Fruit fly (Drosophila melanogaster): ENCODE measurements around the gene CG18294.

- TF ChIP-seq CG8478 (optimal IDR thresholded peaks at IDR 0.05) (no peak), CTCF (optimal IDR thresholded peaks at IDR 0.05) (no peak)
These were observed 5.8 kb upstream of the CG18294 start for dm6 chr3L:19481209-19481608.

Measured in S2 (cell line).